Fruit fly (Drosophila melanogaster) whole organism, embryonic: ENCODE measurements around the gene Nup98-96.

Experiments
- Asciz ChIP-seq: fragments of 200-800 bp; sonication (Bioruptor generic); optimal IDR thresholded peaks from 2 replicates; lab custom pipeline; 2017; ENCODE audit warnings: missing biosample characterization, mild to moderate bottlenecking, missing genetic modification characterization, missing genetic modification reagents
- Atf6 ChIP-seq: fragments of 200-800 bp; sonication (Bioruptor generic); IDR thresholded peaks from 2 replicates; pipeline ENCODE4 v1.3.6; 2022; ENCODE audit warnings: missing biosample characterization, missing genetic modification characterization
- B-H1 ChIP-seq: fragments of 200-800 bp; sonication (Bioruptor generic); IDR thresholded peaks from 3 replicates; pipeline ENCODE4 v1.3.6; 2022; ENCODE audit warnings: missing biosample characterization, missing genetic modification characterization
- CG12071 ChIP-seq: fragments of 200-800 bp; sonication (Bioruptor generic); optimal IDR thresholded peaks from 3 replicates; lab custom pipeline; 2018; ENCODE audit warnings: missing biosample characterization, mild to moderate bottlenecking, missing genetic modification characterization
- CG12236 ChIP-seq: fragments of 200-800 bp; sonication (Bioruptor generic); optimal IDR thresholded peaks from 2 replicates; lab custom pipeline; 2016; ENCODE audit warnings: missing biosample characterization, missing genetic modification characterization
- CG12299 ChIP-seq: fragments of 200-800 bp; sonication (Bioruptor generic); optimal IDR thresholded peaks from 2 replicates; lab custom pipeline; 2018; ENCODE audit warnings: missing biosample characterization, mild to moderate bottlenecking, missing genetic modification characterization
- CG12659 ChIP-seq: fragments of 200-800 bp; sonication (Bioruptor generic); optimal IDR thresholded peaks from 3 replicates; lab custom pipeline; 2017; ENCODE audit warnings: mild to moderate bottlenecking, missing biosample characterization, missing genetic modification reagents, missing genetic modification characterization
- CG13894 ChIP-seq: fragments of 200-800 bp; sonication (Bioruptor generic); optimal IDR thresholded peaks from 3 replicates; lab custom pipeline; 2018; ENCODE audit warnings: missing biosample characterization, mild to moderate bottlenecking, missing genetic modification characterization, moderate library complexity
- CG1647 ChIP-seq: fragments of 200-800 bp; sonication (Bioruptor generic); optimal IDR thresholded peaks from 3 replicates; lab custom pipeline; 2016; ENCODE audit warnings: missing biosample characterization, missing genetic modification characterization
- CG17612 ChIP-seq: fragments of 200-800 bp; sonication (Bioruptor generic); IDR thresholded peaks from 2 replicates; pipeline ENCODE4 v1.3.6; 2022; ENCODE audit warnings: missing biosample characterization, missing genetic modification characterization
- CG1792 ChIP-seq: fragments of 200-800 bp; sonication (Bioruptor generic); optimal IDR thresholded peaks from 2 replicates; lab custom pipeline; 2016; ENCODE audit warnings: missing biosample characterization, missing genetic modification characterization
- CG2678 ChIP-seq: fragments of 200-800 bp; sonication (Bioruptor generic); optimal IDR thresholded peaks from 3 replicates; lab custom pipeline; 2019; ENCODE audit warnings: missing biosample characterization, mild to moderate bottlenecking, missing genetic modification characterization, moderate library complexity
- CG2712 ChIP-seq: fragments of 200-800 bp; optimal IDR thresholded peaks from 3 replicates; lab custom pipeline; 2019; ENCODE audit warnings: missing biosample characterization, mild to moderate bottlenecking, missing genetic modification characterization, moderate library complexity
- CG31441 ChIP-seq: fragments of 200-800 bp; sonication (Bioruptor generic); IDR thresholded peaks from 2 replicates; pipeline ENCODE4 v1.3.6; 2022; ENCODE audit warnings: missing biosample characterization, missing genetic modification characterization
- CG32767 ChIP-seq: fragments of 200-800 bp; sonication (Bioruptor generic); IDR thresholded peaks from 2 replicates; pipeline ENCODE4 v1.3.6; 2022; ENCODE audit warnings: missing biosample characterization, missing genetic modification characterization
- CG3847 ChIP-seq: fragments of 200-800 bp; sonication (Bioruptor generic); IDR thresholded peaks from 2 replicates; pipeline ENCODE4 v1.3.6; 2022; ENCODE audit warnings: missing biosample characterization, missing genetic modification characterization
- CG42726 ChIP-seq: fragments of 200-800 bp; sonication (Bioruptor generic); IDR thresholded peaks from 2 replicates; pipeline ENCODE4 v1.3.6; 2022; ENCODE audit warnings: missing biosample characterization, missing genetic modification characterization; ENCODE audit not compliant: partially characterized antibody
- CG4820 ChIP-seq: fragments of 200-800 bp; sonication (Bioruptor generic); optimal IDR thresholded peaks from 3 replicates; lab custom pipeline; 2016; ENCODE audit warnings: missing biosample characterization, missing genetic modification characterization
- CG6791 ChIP-seq: fragments of 200-800 bp; sonication (Bioruptor generic); IDR thresholded peaks from 3 replicates; pipeline ENCODE4 v1.3.6; 2022; ENCODE audit warnings: missing biosample characterization, missing genetic modification characterization; ENCODE audit not compliant: partially characterized antibody
- CG7786 ChIP-seq: fragments of 200-800 bp; sonication (Bioruptor generic); optimal IDR thresholded peaks from 2 replicates; lab custom pipeline; 2016; ENCODE audit warnings: missing biosample characterization, missing genetic modification characterization
- CkIIα-i1 ChIP-seq: fragments of 200-800 bp; sonication (Bioruptor generic); IDR thresholded peaks from 2 replicates; pipeline ENCODE4 v1.3.6; 2022; ENCODE audit warnings: missing biosample characterization, missing genetic modification characterization
- D ChIP-seq, 2 experiments: fragments of 200-800 bp in 1 of 2; fragments of >200 bp in 1 of 2; sonication (Bioruptor generic) in 1 of 2; optimal IDR thresholded peaks; 2 replicates in 1 of 2; 3 replicates in 1 of 2; lab custom pipeline; 2017; ENCODE audit warnings: mild to moderate bottlenecking in 1 of 2, missing biosample characterization in 1 of 2, missing genetic modification characterization in 1 of 2, missing genetic modification reagents in 1 of 2
- Dbx ChIP-seq: fragments of 200-800 bp; sonication (Bioruptor generic); IDR thresholded peaks from 3 replicates; pipeline ENCODE4 v1.3.6; 2022; ENCODE audit warnings: missing biosample characterization, missing genetic modification characterization
- Drgx ChIP-seq: fragments of 200-800 bp; sonication (Bioruptor generic); IDR thresholded peaks from 2 replicates; pipeline ENCODE4 v1.3.6; 2022; ENCODE audit warnings: missing biosample characterization, missing genetic modification characterization
- Ets65A ChIP-seq: fragments of 200-800 bp; sonication (Bioruptor generic); peaks from one replicate; lab custom pipeline; 2016; ENCODE audit warnings: missing biosample characterization, missing genetic modification characterization
- Hr51 ChIP-seq, 2 experiments: fragments of 200-800 bp; sonication (Bioruptor generic); optimal IDR thresholded peaks; 2 replicates in 1 of 2; 3 replicates in 1 of 2; lab custom pipeline; 2016 to 2018; ENCODE audit warnings: missing biosample characterization in 2 of 2, missing genetic modification characterization in 2 of 2, mild to moderate bottlenecking in 1 of 2, moderate library complexity in 1 of 2
- Mad ChIP-seq: fragments of 200-800 bp; sonication (Bioruptor generic); optimal IDR thresholded peaks from 2 replicates; lab custom pipeline; 2016; ENCODE audit warnings: missing biosample characterization, missing genetic modification characterization
- Med ChIP-seq: fragments of 200-800 bp; sonication (Bioruptor generic); peaks from one replicate; lab custom pipeline; 2016; ENCODE audit warnings: missing biosample characterization, missing genetic modification characterization, mild to moderate bottlenecking, inconsistent platforms, moderate library complexity
- Ptx1 ChIP-seq: fragments of 200-800 bp; sonication (Bioruptor generic); IDR thresholded peaks from 2 replicates; pipeline ENCODE4 v1.3.6; 2022; ENCODE audit warnings: missing biosample characterization, missing genetic modification characterization
- Usf ChIP-seq: fragments of 200-800 bp; sonication (Bioruptor generic); optimal IDR thresholded peaks from 2 replicates; lab custom pipeline; 2017; ENCODE audit warnings: missing genotype, missing biosample characterization, missing genetic modification characterization
- ara ChIP-seq: fragments of 200-800 bp; sonication (Bioruptor generic); IDR thresholded peaks from 2 replicates; pipeline ENCODE4 v1.3.6; 2022; ENCODE audit warnings: missing biosample characterization, missing genetic modification characterization
- cg ChIP-seq: fragments of 200-800 bp; sonication (Bioruptor generic); optimal IDR thresholded peaks from 3 replicates; lab custom pipeline; 2019; ENCODE audit warnings: missing biosample characterization, mild to moderate bottlenecking, missing genetic modification characterization, moderate library complexity
- chm ChIP-seq: fragments of 200-800 bp; sonication (Bioruptor generic); IDR thresholded peaks from 2 replicates; pipeline ENCODE4 v1.3.6; 2022; ENCODE audit warnings: missing biosample characterization, missing genetic modification characterization
- dati ChIP-seq: fragments of 200-800 bp; sonication (Bioruptor generic); IDR thresholded peaks from 2 replicates; pipeline ENCODE4 v1.3.6; 2022; ENCODE audit warnings: missing biosample characterization, missing genetic modification characterization
- dimm ChIP-seq: fragments of 200-800 bp; sonication (Bioruptor generic); IDR thresholded peaks from 2 replicates; pipeline ENCODE4 v1.3.6; 2022; ENCODE audit warnings: missing biosample characterization, missing genetic modification characterization
- dm ChIP-seq: fragments of 200-800 bp; sonication (Bioruptor generic); optimal IDR thresholded peaks from 3 replicates; lab custom pipeline; 2016; ENCODE audit warnings: missing biosample characterization, missing genetic modification characterization
- dysf ChIP-seq: fragments of 200-800 bp; sonication (Bioruptor generic); IDR thresholded peaks from 3 replicates; pipeline ENCODE4 v1.3.6; 2022; ENCODE audit warnings: missing biosample characterization, missing genetic modification characterization
- emc ChIP-seq: fragments of 200-800 bp; sonication (Bioruptor generic); optimal IDR thresholded peaks from 2 replicates; lab custom pipeline; 2016; ENCODE audit warnings: missing biosample characterization, missing genetic modification characterization
- gt ChIP-seq: fragments of 200-800 bp; sonication (Bioruptor generic); IDR thresholded peaks from 2 replicates; pipeline ENCODE4 v1.3.6; 2022; ENCODE audit warnings: missing biosample characterization, missing genetic modification characterization
- jigr1 ChIP-seq: fragments of 200-800 bp; sonication (Bioruptor generic); IDR thresholded peaks from 3 replicates; pipeline ENCODE4 v1.3.6; 2022; ENCODE audit warnings: missing biosample characterization, missing genetic modification characterization
- jing ChIP-seq: fragments of 200-800 bp; sonication (Bioruptor generic); optimal IDR thresholded peaks from 2 replicates; lab custom pipeline; 2018; ENCODE audit warnings: missing biosample characterization, mild to moderate bottlenecking, missing genetic modification characterization
- knrl ChIP-seq: fragments of 200-800 bp; sonication (Bioruptor generic); IDR thresholded peaks from 3 replicates; pipeline ENCODE4 v1.3.6; 2022; ENCODE audit warnings: missing biosample characterization, missing genetic modification characterization; ENCODE audit not compliant: partially characterized antibody
- luna ChIP-seq: fragments of 200-800 bp; sonication (Bioruptor generic); optimal IDR thresholded peaks from 2 replicates; lab custom pipeline; 2016; ENCODE audit warnings: missing biosample characterization, missing genetic modification characterization
- p53 ChIP-seq: fragments of 200-800 bp; sonication (Bioruptor generic); optimal IDR thresholded peaks from 2 replicates; lab custom pipeline; 2016; ENCODE audit warnings: missing biosample characterization, missing genetic modification characterization
- pfk ChIP-seq: fragments of 200-800 bp; sonication (Bioruptor generic); optimal IDR thresholded peaks from 2 replicates; lab custom pipeline; 2018; ENCODE audit warnings: missing biosample characterization, mild to moderate bottlenecking, missing genetic modification characterization, moderate library complexity
- pnt ChIP-seq: fragments of 200-800 bp; sonication (Bioruptor generic); optimal IDR thresholded peaks from 3 replicates; lab custom pipeline; 2016; ENCODE audit warnings: missing biosample characterization, missing genetic modification characterization
- sna ChIP-seq: fragments of 200-800 bp; sonication (Bioruptor generic); IDR thresholded peaks from 2 replicates; pipeline ENCODE4 v1.3.6; 2022; ENCODE audit warnings: missing biosample characterization, missing genetic modification characterization; ENCODE audit not compliant: partially characterized antibody
- ssp ChIP-seq: fragments of 200-800 bp; sonication (Bioruptor generic); IDR thresholded peaks from 2 replicates; pipeline ENCODE4 v1.3.6; 2022; ENCODE audit warnings: missing biosample characterization, missing genetic modification characterization
- unc-4 ChIP-seq: fragments of 200-800 bp; sonication (Bioruptor generic); IDR thresholded peaks from 2 replicates; pipeline ENCODE4 v1.3.6; 2022; ENCODE audit warnings: missing biosample characterization, missing genetic modification characterization; ENCODE audit not compliant: partially characterized antibody
- wdn ChIP-seq: fragments of 200-800 bp; sonication (Bioruptor generic); IDR thresholded peaks from 2 replicates; pipeline ENCODE4 v1.3.6; 2022; ENCODE audit warnings: missing biosample characterization, missing genetic modification characterization
- zen ChIP-seq: fragments of 200-800 bp; sonication (Bioruptor generic); optimal IDR thresholded peaks from 3 replicates; lab custom pipeline; 2018; ENCODE audit warnings: missing biosample characterization, mild to moderate bottlenecking, missing genetic modification characterization, moderate library complexity
- zfh1 ChIP-seq: fragments of 200-800 bp; sonication (Bioruptor generic); IDR thresholded peaks from 3 replicates; pipeline ENCODE4 v1.3.6; 2022; ENCODE audit warnings: missing biosample characterization, missing genetic modification characterization

Gene Nup98-96

dm6 chr3R:23729066-23729465 is 52.4 kb downstream of the Nup98-96 start (continued):
- TF ChIP-seq jing (GFP tag; lab: Kevin White, UChicago) (no peak), B-H1 (GFP tag; lab: Robert Waterston, UW) (no peak), CG12071 (GFP tag; lab: Kevin White, UChicago) (peak; percentile 79), Usf (GFP tag; lab: Kevin White, UChicago) (no peak), CG17612 (no peak), Asciz (GFP tag; lab: Kevin White, UChicago) (peak; percentile 45), CG32767 (GFP tag; lab: Robert Waterston, UW) (no peak), wdn (GFP tag; lab: Robert Waterston, UW) (0 out of 2 replicates have a peak, but pooled peaks have one; percentile 8), Drgx (GFP tag; lab: Robert Waterston, UW) (no peak), gt (GFP tag; lab: Robert Waterston, UW) (no peak), dimm (GFP tag; lab: Robert Waterston, UW) (no peak), cg (GFP tag; lab: Kevin White, UChicago) (no peak), CG12236 (no peak), chm (GFP tag; lab: Robert Waterston, UW) (no peak), luna (no peak), Atf6 (GFP tag; lab: Robert Waterston, UW) (peak; percentile 70; the same call in 1 of the 2 replicates), Ptx1 (GFP tag; lab: Robert Waterston, UW) (no peak), CG13894 (tag; lab: Kevin White, UChicago) (peak; percentile 73), dysf (no peak), CG4820 (GFP tag; lab: Kevin White, UChicago) (no peak), pnt (GFP tag; lab: Kevin White, UChicago) (no peak), emc (no peak), Hr51 (GFP tag; optimal IDR thresholded peaks at IDR 0.05; lab: Kevin White, UChicago) (peak in 1 of 2 experiments; percentile 12), D (optimal IDR thresholded peaks at IDR 0.05; lab: Kevin White, UChicago) (no peak), D (GFP tag; optimal IDR thresholded peaks at IDR 0.05; lab: Kevin White, UChicago) (no peak), CG1647 (GFP tag; lab: Kevin White, UChicago) (no peak), ara (GFP tag; lab: Robert Waterston, UW) (no peak), ssp (GFP tag; lab: Robert Waterston, UW) (no peak), CG42726 (GFP tag; lab: Robert Waterston, UW) (no peak), CG3847 (GFP tag; lab: Robert Waterston, UW) (no peak), dati (GFP tag; lab: Robert Waterston, UW) (no peak), dm (GFP tag; lab: Kevin White, UChicago) (no peak), CG6791 (no peak), CG2712 (tag; lab: Kevin White, UChicago) (no peak), CG7786 (GFP tag; lab: Kevin White, UChicago) (peak; percentile 34), pfk (peak; percentile 69), zfh1 (GFP tag; lab: Robert Waterston, UW) (no peak), CG31441 (GFP tag; lab: Robert Waterston, UW) (no peak), CG1792 (GFP tag; lab: Kevin White, UChicago) (no peak), sna (GFP tag; lab: Robert Waterston, UW) (no peak), CG12659 (GFP tag; lab: Kevin White, UChicago) (peak; percentile 29), Dbx (GFP tag; lab: Robert Waterston, UW) (0 out of 3 replicates have a peak, but pooled peaks have one; percentile 17), p53 (no peak), CkIIα-i1 (GFP tag; lab: Robert Waterston, UW) (no peak), CG12299 (tag; lab: Kevin White, UChicago) (peak; percentile 15), unc-4 (GFP tag; lab: Robert Waterston, UW) (no peak), knrl (GFP tag; lab: Robert Waterston, UW) (no peak), Med (GFP tag; lab: Kevin White, UChicago) (peak; percentile 87), zen (tag; lab: Kevin White, UChicago) (peak; percentile 57), CG2678 (tag; lab: Kevin White, UChicago) (peak; percentile 67), Mad (GFP tag; lab: Kevin White, UChicago) (no peak), Ets65A (no peak), jigr1 (GFP tag; lab: Robert Waterston, UW) (no peak)
